Fruit fly (Drosophila melanogaster) whole organism, embryonic: Measurements from ENCODE around the gene woc.

Experiments
- Bgb ChIP-seq: fragments of 200-800 bp; sonication (Bioruptor generic); IDR thresholded peaks from 2 replicates; pipeline ENCODE4 v1.3.6; 2022; ENCODE audit warnings: missing biosample characterization, missing genetic modification characterization; ENCODE audit not compliant: partially characterized antibody
- Bteb2 ChIP-seq: fragments of 200-800 bp; sonication (Bioruptor generic); optimal IDR thresholded peaks from 2 replicates; lab custom pipeline; 2016; ENCODE audit warnings: missing biosample characterization, missing genetic modification characterization
- C15 ChIP-seq: fragments of 200-800 bp; sonication (Bioruptor generic); IDR thresholded peaks from 3 replicates; pipeline ENCODE4 v1.3.6; 2022; ENCODE audit warnings: missing biosample characterization, missing genetic modification characterization
- CG1024 ChIP-seq: fragments of 200-800 bp; sonication (Bioruptor generic); IDR thresholded peaks from 2 replicates; pipeline ENCODE4 v1.3.6; 2022; ENCODE audit warnings: missing biosample characterization, missing genetic modification characterization
- CG11456 ChIP-seq: fragments of 200-800 bp; sonication (Bioruptor generic); IDR thresholded peaks from 3 replicates; pipeline ENCODE4 v1.3.6; 2022; ENCODE audit warnings: missing biosample characterization, missing genetic modification characterization
- CG11560 ChIP-seq: fragments of 200-800 bp; sonication (Bioruptor generic); IDR thresholded peaks from 3 replicates; pipeline ENCODE4 v1.3.6; 2022; ENCODE audit warnings: missing biosample characterization, missing genetic modification characterization
- CG13287 ChIP-seq: fragments of 200-800 bp; sonication (Bioruptor generic); IDR thresholded peaks from 2 replicates; pipeline ENCODE4 v1.3.6; 2022; ENCODE audit warnings: missing biosample characterization, missing genetic modification characterization; ENCODE audit not compliant: partially characterized antibody
- CG14050 ChIP-seq: fragments of 200-800 bp; sonication (Bioruptor generic); IDR thresholded peaks from 3 replicates; pipeline ENCODE4 v1.3.6; 2022; ENCODE audit warnings: missing biosample characterization, missing genetic modification characterization
- CG18599 ChIP-seq: fragments of 200-800 bp; sonication (Bioruptor generic); optimal IDR thresholded peaks from 3 replicates; lab custom pipeline; 2017; ENCODE audit warnings: missing biosample characterization, missing genetic modification characterization, mild to moderate bottlenecking, moderate library complexity, missing genetic modification reagents
- CG2678 ChIP-seq: fragments of 200-800 bp; sonication (Bioruptor generic); optimal IDR thresholded peaks from 3 replicates; lab custom pipeline; 2019; ENCODE audit warnings: missing biosample characterization, mild to moderate bottlenecking, missing genetic modification characterization, moderate library complexity
- CG30431 ChIP-seq: fragments of 200-800 bp; sonication (Bioruptor generic); optimal IDR thresholded peaks from 2 replicates; lab custom pipeline; 2017; ENCODE audit warnings: missing biosample characterization, missing genetic modification characterization
- CG31365 ChIP-seq: fragments of 200-800 bp; sonication (Bioruptor generic); optimal IDR thresholded peaks from 2 replicates; lab custom pipeline; 2018; ENCODE audit warnings: missing biosample characterization, mild to moderate bottlenecking, missing genetic modification characterization
- CG3407 ChIP-seq: fragments of 200-800 bp; sonication (Bioruptor generic); optimal IDR thresholded peaks from 2 replicates; lab custom pipeline; 2018; ENCODE audit warnings: missing biosample characterization, mild to moderate bottlenecking, missing genetic modification characterization
- CG3726 ChIP-seq: fragments of 200-800 bp; sonication (Bioruptor generic); IDR thresholded peaks from 3 replicates; pipeline ENCODE4, ENCODE4 v1.3.6; 2022; ENCODE audit warnings: missing biosample characterization, missing genetic modification characterization
- CG42726 ChIP-seq: fragments of 200-800 bp; sonication (Bioruptor generic); IDR thresholded peaks from 2 replicates; pipeline ENCODE4 v1.3.6; 2022; ENCODE audit warnings: missing biosample characterization, missing genetic modification characterization; ENCODE audit not compliant: partially characterized antibody
- CG4854 ChIP-seq: fragments of 200-800 bp; sonication (Bioruptor generic); optimal IDR thresholded peaks from 2 replicates; lab custom pipeline; 2016; ENCODE audit warnings: missing biosample characterization, missing genetic modification characterization, inconsistent platforms
- CG5180 ChIP-seq: fragments of 200-800 bp; sonication (Bioruptor generic); optimal IDR thresholded peaks from 3 replicates; lab custom pipeline; 2017; ENCODE audit warnings: missing biosample characterization, missing genetic modification characterization, mild to moderate bottlenecking, moderate library complexity, missing genetic modification reagents
- CG6654 ChIP-seq: fragments of 200-800 bp; sonication (Bioruptor generic); optimal IDR thresholded peaks from 2 replicates; lab custom pipeline; 2017; ENCODE audit warnings: missing biosample characterization, mild to moderate bottlenecking, missing genetic modification characterization
- CG6689 ChIP-seq: fragments of 200-800 bp; sonication (Bioruptor generic); IDR thresholded peaks from 2 replicates; pipeline ENCODE4 v1.3.6; 2022; ENCODE audit warnings: missing biosample characterization, missing genetic modification characterization
- CG7745 ChIP-seq: fragments of 200-800 bp; sonication (Bioruptor generic); optimal IDR thresholded peaks from 2 replicates; lab custom pipeline; 2018; ENCODE audit warnings: missing biosample characterization, mild to moderate bottlenecking, missing genetic modification characterization, moderate library complexity
- CG8359 ChIP-seq: fragments of 200-800 bp; sonication (Bioruptor generic); optimal IDR thresholded peaks from 2 replicates; lab custom pipeline; 2017; ENCODE audit warnings: missing biosample characterization, mild to moderate bottlenecking, missing genetic modification characterization, borderline replicate concordance
- CG9817 ChIP-seq: fragments of 200-800 bp; sonication (Bioruptor generic); optimal IDR thresholded peaks from 2 replicates; lab custom pipeline; 2018; ENCODE audit warnings: missing biosample characterization, mild to moderate bottlenecking, missing genetic modification characterization, moderate library complexity
- CoRest ChIP-seq: fragments of 200-800 bp; sonication (Bioruptor generic); optimal IDR thresholded peaks from 3 replicates; lab custom pipeline; 2018; ENCODE audit warnings: missing biosample characterization, mild to moderate bottlenecking, missing genetic modification characterization, moderate library complexity
- Deaf1 ChIP-seq: fragments of 200-800 bp; optimal IDR thresholded peaks from 3 replicates; lab custom pipeline; 2019; ENCODE audit warnings: missing biosample characterization, mild to moderate bottlenecking, missing genetic modification characterization, moderate library complexity
- E2f1 ChIP-seq: fragments of 200-800 bp; sonication (Bioruptor generic); IDR thresholded peaks from 2 replicates; pipeline ENCODE4 v1.3.6; 2022; ENCODE audit warnings: missing biosample characterization, missing genetic modification characterization
- Fer3 ChIP-seq: fragments of 200-800 bp; sonication (Bioruptor generic); optimal IDR thresholded peaks from 2 replicates; lab custom pipeline; 2018; ENCODE audit warnings: missing biosample characterization, mild to moderate bottlenecking, missing genetic modification characterization, moderate library complexity
- Mad ChIP-seq: fragments of 200-800 bp; sonication (Bioruptor generic); optimal IDR thresholded peaks from 2 replicates; lab custom pipeline; 2016; ENCODE audit warnings: missing biosample characterization, missing genetic modification characterization
- Med ChIP-seq: fragments of 200-800 bp; sonication (Bioruptor generic); peaks from one replicate; lab custom pipeline; 2016; ENCODE audit warnings: missing biosample characterization, missing genetic modification characterization, mild to moderate bottlenecking, inconsistent platforms, moderate library complexity
- Mrtf ChIP-seq: fragments of 200-800 bp; sonication (Bioruptor generic); IDR thresholded peaks from 3 replicates; pipeline ENCODE4 v1.3.6; 2022; ENCODE audit warnings: missing biosample characterization, missing genetic modification characterization
- Nf-YA ChIP-seq: fragments of 200-800 bp; sonication (Bioruptor generic); IDR thresholded peaks from 2 replicates; pipeline ENCODE4 v1.3.6; 2022; ENCODE audit warnings: missing biosample characterization, missing genetic modification characterization
- Nf-YC ChIP-seq: fragments of 200-800 bp; optimal IDR thresholded peaks from 3 replicates; lab custom pipeline; 2019; ENCODE audit warnings: missing biosample characterization, mild to moderate bottlenecking, missing genetic modification characterization, moderate library complexity
- PHDP ChIP-seq: fragments of 200-800 bp; sonication (Bioruptor generic); optimal IDR thresholded peaks from 3 replicates; lab custom pipeline; 2018; ENCODE audit warnings: missing biosample characterization, mild to moderate bottlenecking, missing genetic modification characterization, moderate library complexity
- ab ChIP-seq: fragments of 200-800 bp; sonication (Bioruptor generic); optimal IDR thresholded peaks from 2 replicates; lab custom pipeline; 2016; ENCODE audit warnings: missing biosample characterization, missing genetic modification characterization
- ase ChIP-seq: fragments of 200-800 bp; sonication (Bioruptor generic); IDR thresholded peaks from 3 replicates; pipeline ENCODE4 v1.3.6; 2022; ENCODE audit warnings: missing biosample characterization, missing genetic modification characterization
- ato ChIP-seq: fragments of 200-800 bp; sonication (Bioruptor generic); IDR thresholded peaks from 2 replicates; pipeline ENCODE4 v1.3.6; 2022; ENCODE audit warnings: missing biosample characterization, missing genetic modification characterization; ENCODE audit not compliant: partially characterized antibody
- br ChIP-seq: fragments of >200 bp; optimal IDR thresholded peaks from 2 replicates; lab custom pipeline; 2017
- btn ChIP-seq: fragments of 200-800 bp; sonication (Bioruptor generic); optimal IDR thresholded peaks from 2 replicates; lab custom pipeline; 2016; ENCODE audit warnings: missing biosample characterization, missing genetic modification characterization
- dan ChIP-seq: fragments of 200-800 bp; sonication (Bioruptor generic); IDR thresholded peaks from 2 replicates; pipeline ENCODE4 v1.3.6; 2022; ENCODE audit warnings: missing biosample characterization, missing genetic modification characterization
- ems ChIP-seq: fragments of 200-800 bp; sonication (Bioruptor generic); optimal IDR thresholded peaks from 3 replicates; lab custom pipeline; 2016; ENCODE audit warnings: missing biosample characterization, missing genetic modification characterization
- fd102C ChIP-seq: fragments of 200-800 bp; sonication (Bioruptor generic); optimal IDR thresholded peaks from 2 replicates; lab custom pipeline; 2018; ENCODE audit warnings: missing biosample characterization, mild to moderate bottlenecking, missing genetic modification characterization, moderate library complexity
- jigr1 ChIP-seq: fragments of 200-800 bp; sonication (Bioruptor generic); IDR thresholded peaks from 3 replicates; pipeline ENCODE4 v1.3.6; 2022; ENCODE audit warnings: missing biosample characterization, missing genetic modification characterization
- sc ChIP-seq, 3 experiments: fragments of >200 bp in 2 of 3; fragments of 200-800 bp in 1 of 3; sonication (Bioruptor generic) in 1 of 3; optimal IDR thresholded peaks; 2 replicates in 2 of 3; 3 replicates in 1 of 3; lab custom pipeline; 2017; ENCODE audit warnings: mild to moderate bottlenecking in 1 of 3, missing biosample characterization in 1 of 3, missing genetic modification characterization in 1 of 3, missing genetic modification reagents in 1 of 3
- sd ChIP-seq: fragments of 200-800 bp; sonication (Bioruptor generic); optimal IDR thresholded peaks from 3 replicates; lab custom pipeline; 2018; ENCODE audit warnings: missing biosample characterization, mild to moderate bottlenecking, missing genetic modification characterization, moderate library complexity
- sens ChIP-seq: fragments of 200-800 bp; sonication (Bioruptor generic); peaks from one replicate; lab custom pipeline; 2016; ENCODE audit warnings: missing biosample characterization, missing genetic modification characterization
- stc ChIP-seq: fragments of 200-800 bp; sonication (Bioruptor generic); IDR thresholded peaks from 2 replicates; pipeline ENCODE4 v1.3.6; 2022; ENCODE audit warnings: missing biosample characterization, missing genetic modification characterization
- tll ChIP-seq, 2 experiments: fragments of 200-800 bp in 1 of 2; fragments of >200 bp in 1 of 2; sonication (Bioruptor generic) in 1 of 2; optimal IDR thresholded peaks; 2 replicates each; lab custom pipeline; 2017 to 2019; ENCODE audit warnings: missing biosample characterization in 2 of 2, missing genetic modification characterization in 2 of 2, mild to moderate bottlenecking in 1 of 2, moderate library complexity in 1 of 2
- vnd ChIP-seq: fragments of 200-800 bp; sonication (Bioruptor generic); IDR thresholded peaks from 3 replicates; pipeline ENCODE4 v1.3.6; 2022; ENCODE audit warnings: missing biosample characterization, missing genetic modification characterization; ENCODE audit not compliant: partially characterized antibody

woc gene

dm6 chr3R:27250907-27251306 lies 12.9 kb downstream of the woc start, which contains the start of the genes TTLL6B and TfIIA-L:
Gene TTLL6B (minus strand): TSS chr3R:27251007.
Gene TfIIA-L (plus strand): TSS chr3R:27251112.
- TF ChIP-seq ab: no peak
- no peak for TF ChIP-seq CG11560 (tag; lab: Robert Waterston, UW)
- no peak for TF ChIP-seq br (lab: Kevin White, UChicago)
- no peak for TF ChIP-seq CG42726 (GFP tag; lab: Robert Waterston, UW)
- TF ChIP-seq CG3726: no peak
- TF ChIP-seq Med: no peak
- no peak for TF ChIP-seq CG9817 (tag; lab: Kevin White, UChicago)
- TF ChIP-seq CG8359 (GFP tag; lab: Kevin White, UChicago): no peak
- TF ChIP-seq ato (GFP tag; lab: Robert Waterston, UW): no peak
- TF ChIP-seq stc (GFP tag; lab: Robert Waterston, UW): no peak
- TF ChIP-seq CG3407 (GFP tag; lab: Kevin White, UChicago): no peak
- no peak for TF ChIP-seq CG7745 (tag; lab: Kevin White, UChicago)
- no peak for TF ChIP-seq CG4854 (GFP tag; lab: Kevin White, UChicago)
- TF ChIP-seq CG14050 (GFP tag; lab: Robert Waterston, UW): no peak
- no peak for TF ChIP-seq Fer3 (tag; lab: Kevin White, UChicago)
- no peak for TF ChIP-seq CG18599

- TF ChIP-seq Nf-YC (tag; lab: Kevin White, UChicago): peak; percentile 37
- TF ChIP-seq CG13287 (GFP tag; lab: Robert Waterston, UW): no peak
- TF ChIP-seq Deaf1 (tag; lab: Kevin White, UChicago): peak; percentile 32
- TF ChIP-seq sd (tag; lab: Kevin White, UChicago): peak; percentile 88
These were observed 16.0 kb downstream of the woc start, which contains the start of gene CG5984 for dm6 chr3R:27247892-27248291. Gene CG5984 (minus strand): TSS chr3R:27247992.

- no peak for TF ChIP-seq jigr1
- no peak for TF ChIP-seq vnd
- TF ChIP-seq Fer3 (tag; lab: Kevin White, UChicago): peak; percentile 82
- TF ChIP-seq sens: peak; percentile 82
- TF ChIP-seq CoRest (tag; lab: Kevin White, UChicago): peak; percentile 92
- TF ChIP-seq CG6654 (GFP tag; lab: Kevin White, UChicago): peak; percentile 38
- TF ChIP-seq E2f1 (GFP tag; lab: Robert Waterston, UW): peak; percentile 57; the same call in 1 of the 2 replicates
- TF ChIP-seq Nf-YA: no peak
- TF ChIP-seq fd102C (GFP tag; lab: Kevin White, UChicago): no peak
- peak; percentile 92 for TF ChIP-seq PHDP
- TF ChIP-seq ems (GFP tag; lab: Kevin White, UChicago): no peak
- peak; percentile 12 for TF ChIP-seq CG30431
- TF ChIP-seq tll (GFP tag; optimal IDR thresholded peaks at IDR 0.05; lab: Kevin White, UChicago): no peak
- no peak for TF ChIP-seq CG11456 (GFP tag; lab: Robert Waterston, UW)
- no peak for TF ChIP-seq Bteb2 (GFP tag; lab: Kevin White, UChicago)
- TF ChIP-seq C15 (GFP tag; lab: Robert Waterston, UW): no peak
- no peak for TF ChIP-seq CG11560 (tag; lab: Robert Waterston, UW)
- TF ChIP-seq ab: no peak
- TF ChIP-seq Bgb (GFP tag; lab: Robert Waterston, UW): no peak
- no peak for TF ChIP-seq dan (GFP tag; lab: Robert Waterston, UW)
- peak; percentile 51; the same call in 2 of the 3 replicates for TF ChIP-seq ase (GFP tag; lab: Robert Waterston, UW)
- TF ChIP-seq CG6689 (GFP tag; lab: Robert Waterston, UW): peak; percentile 79
- no peak for TF ChIP-seq sc (optimal IDR thresholded peaks at IDR 0.05; lab: Kevin White, UChicago)
- peak; percentile 39 for TF ChIP-seq sc (GFP tag; optimal IDR thresholded peaks at IDR 0.05; lab: Kevin White, UChicago)
- TF ChIP-seq CG2678: peak; percentile 90
- TF ChIP-seq Mad: no peak
- TF ChIP-seq Mrtf (GFP tag; lab: Robert Waterston, UW): no peak
- TF ChIP-seq CG5180 (GFP tag; lab: Kevin White, UChicago): peak; percentile 48
- no peak for TF ChIP-seq CG31365 (tag; lab: Kevin White, UChicago)
- no peak for TF ChIP-seq btn (GFP tag; lab: Kevin White, UChicago)
- peak; percentile 45; the same call in 1 of the 2 replicates for TF ChIP-seq CG1024
These were observed 17.6 kb downstream of the woc start for dm6 chr3R:27246264-27246663.
